Fruit fly (Drosophila melanogaster) whole organism, embryonic: ENCODE measurements around the gene mas.

ENCODE experiments used
- Adf1 ChIP-seq: fragments of 200-800 bp; sonication (Bioruptor generic); IDR thresholded peaks from 2 replicates; pipeline ENCODE4 v1.3.6; 2022; ENCODE audit warnings: missing biosample characterization, missing genetic modification characterization
- BEAF-32 ChIP-seq: fragments of 200-800 bp; sonication (Bioruptor generic); optimal IDR thresholded peaks from 3 replicates; lab custom pipeline; 2017; ENCODE audit warnings: missing biosample characterization, missing genetic modification characterization, mild to moderate bottlenecking, moderate library complexity, missing genetic modification reagents
- CG10431 ChIP-seq: fragments of 200-800 bp; sonication (Bioruptor generic); optimal IDR thresholded peaks from 3 replicates; lab custom pipeline; 2018; ENCODE audit warnings: missing biosample characterization, mild to moderate bottlenecking, missing genetic modification characterization
- CG13287 ChIP-seq: fragments of 200-800 bp; sonication (Bioruptor generic); IDR thresholded peaks from 2 replicates; pipeline ENCODE4 v1.3.6; 2022; ENCODE audit warnings: missing biosample characterization, missing genetic modification characterization; ENCODE audit not compliant: partially characterized antibody
- CG14710 ChIP-seq: fragments of 200-800 bp; sonication (Bioruptor generic); optimal IDR thresholded peaks from 3 replicates; lab custom pipeline; 2019; ENCODE audit warnings: missing biosample characterization, mild to moderate bottlenecking, missing genetic modification characterization, moderate library complexity
- CG15269 ChIP-seq: fragments of 200-800 bp; sonication (Bioruptor generic); optimal IDR thresholded peaks from 2 replicates; lab custom pipeline; 2018; ENCODE audit warnings: missing biosample characterization, mild to moderate bottlenecking, missing genetic modification characterization, moderate library complexity
- CG16779 ChIP-seq: fragments of 200-800 bp; sonication (Bioruptor generic); IDR thresholded peaks from 2 replicates; pipeline ENCODE4 v1.3.6; 2022; ENCODE audit warnings: missing biosample characterization, missing genetic modification characterization
- CG17385 ChIP-seq: fragments of 200-800 bp; sonication (Bioruptor generic); optimal IDR thresholded peaks from 3 replicates; lab custom pipeline; 2018; ENCODE audit warnings: missing biosample characterization, mild to moderate bottlenecking, missing genetic modification characterization
- CG2116 ChIP-seq: fragments of 200-800 bp; sonication (Bioruptor generic); optimal IDR thresholded peaks from 3 replicates; lab custom pipeline; 2018; ENCODE audit warnings: missing biosample characterization, mild to moderate bottlenecking, missing genetic modification characterization
- CG2678 ChIP-seq: fragments of 200-800 bp; sonication (Bioruptor generic); optimal IDR thresholded peaks from 3 replicates; lab custom pipeline; 2019; ENCODE audit warnings: missing biosample characterization, mild to moderate bottlenecking, missing genetic modification characterization, moderate library complexity
- CG2712 ChIP-seq: fragments of 200-800 bp; optimal IDR thresholded peaks from 3 replicates; lab custom pipeline; 2019; ENCODE audit warnings: missing biosample characterization, mild to moderate bottlenecking, missing genetic modification characterization, moderate library complexity
- CG31365 ChIP-seq: fragments of 200-800 bp; sonication (Bioruptor generic); optimal IDR thresholded peaks from 2 replicates; lab custom pipeline; 2018; ENCODE audit warnings: missing biosample characterization, mild to moderate bottlenecking, missing genetic modification characterization
- CG33213 ChIP-seq: fragments of 200-800 bp; sonication (Bioruptor generic); optimal IDR thresholded peaks from 3 replicates; lab custom pipeline; 2016; ENCODE audit warnings: missing biosample characterization, missing genetic modification characterization
- CG34376 ChIP-seq: fragments of 200-800 bp; sonication (Bioruptor generic); optimal IDR thresholded peaks from 2 replicates; lab custom pipeline; 2018; ENCODE audit warnings: missing biosample characterization, mild to moderate bottlenecking, missing genetic modification characterization
- CG4617 ChIP-seq: fragments of 200-800 bp; sonication (Bioruptor generic); optimal IDR thresholded peaks from 3 replicates; lab custom pipeline; 2016; ENCODE audit warnings: missing biosample characterization, missing genetic modification characterization, borderline replicate concordance
- CG9437 ChIP-seq: fragments of 200-800 bp; sonication (Bioruptor generic); optimal IDR thresholded peaks from 2 replicates; lab custom pipeline; 2018; ENCODE audit warnings: missing biosample characterization, mild to moderate bottlenecking, missing genetic modification characterization
- CG9727 ChIP-seq: fragments of 200-800 bp; sonication (Bioruptor generic); optimal IDR thresholded peaks from 3 replicates; lab custom pipeline; 2017; ENCODE audit warnings: missing biosample characterization, mild to moderate bottlenecking, missing genetic modification characterization
- Dad ChIP-seq: fragments of 200-800 bp; sonication (Bioruptor generic); optimal IDR thresholded peaks from 3 replicates; lab custom pipeline; 2016; ENCODE audit warnings: missing biosample characterization, missing genetic modification characterization
- Deaf1 ChIP-seq: fragments of 200-800 bp; optimal IDR thresholded peaks from 3 replicates; lab custom pipeline; 2019; ENCODE audit warnings: missing biosample characterization, mild to moderate bottlenecking, missing genetic modification characterization, moderate library complexity
- Dek ChIP-seq: fragments of 200-800 bp; sonication (Bioruptor generic); optimal IDR thresholded peaks from 3 replicates; lab custom pipeline; 2019; ENCODE audit warnings: missing biosample characterization, mild to moderate bottlenecking, missing genetic modification characterization, moderate library complexity
- Dfd ChIP-seq, 2 experiments: fragments of >200 bp; optimal IDR thresholded peaks; 2 replicates each; lab custom pipeline; 2017; ENCODE audit warnings: missing biosample characterization in 2 of 2, missing genetic modification characterization in 2 of 2
- E2f2 ChIP-seq: fragments of 200-800 bp; sonication (Bioruptor generic); IDR thresholded peaks from 2 replicates; pipeline ENCODE4 v1.3.6; 2022; ENCODE audit warnings: missing biosample characterization, missing genetic modification characterization
- Ets65A ChIP-seq: fragments of 200-800 bp; sonication (Bioruptor generic); peaks from one replicate; lab custom pipeline; 2016; ENCODE audit warnings: missing biosample characterization, missing genetic modification characterization
- Fer1 ChIP-seq: fragments of 200-800 bp; sonication (Bioruptor generic); optimal IDR thresholded peaks from 2 replicates; lab custom pipeline; 2017; ENCODE audit warnings: missing biosample characterization, mild to moderate bottlenecking, missing genetic modification characterization
- HLHmδ ChIP-seq: fragments of 200-800 bp; sonication (Bioruptor generic); optimal IDR thresholded peaks from 2 replicates; lab custom pipeline; 2018; ENCODE audit warnings: missing biosample characterization, mild to moderate bottlenecking, missing genetic modification characterization, moderate library complexity
- HmgD ChIP-seq: fragments of 200-800 bp; sonication (Bioruptor generic); optimal IDR thresholded peaks from 3 replicates; lab custom pipeline; 2016; ENCODE audit warnings: missing biosample characterization, missing genetic modification characterization
- Hsf ChIP-seq: fragments of 200-800 bp; sonication (Bioruptor generic); optimal IDR thresholded peaks from 3 replicates; lab custom pipeline; 2016; ENCODE audit warnings: missing biosample characterization, missing genetic modification characterization
- MBD-R2 ChIP-seq: fragments of 200-800 bp; sonication (Bioruptor generic); IDR thresholded peaks from 2 replicates; pipeline ENCODE4 v1.3.6; 2022; ENCODE audit warnings: missing biosample characterization, missing genetic modification characterization
- NC2β ChIP-seq: fragments of 200-800 bp; sonication (Bioruptor generic); optimal IDR thresholded peaks from 2 replicates; lab custom pipeline; 2016; ENCODE audit warnings: missing biosample characterization, missing genetic modification characterization
- NfI ChIP-seq: fragments of 200-800 bp; sonication (Bioruptor generic); optimal IDR thresholded peaks from 3 replicates; lab custom pipeline; 2018; ENCODE audit warnings: missing biosample characterization, mild to moderate bottlenecking, missing genetic modification characterization, moderate library complexity
- Oli ChIP-seq: fragments of 200-800 bp; sonication (Bioruptor generic); optimal IDR thresholded peaks from 2 replicates; lab custom pipeline; 2018; ENCODE audit warnings: missing biosample characterization, mild to moderate bottlenecking, missing genetic modification characterization, moderate library complexity
- Ravus ChIP-seq: fragments of 200-800 bp; sonication (Bioruptor generic); IDR thresholded peaks from 2 replicates; pipeline ENCODE4 v1.3.6; 2022; ENCODE audit warnings: missing biosample characterization, missing genetic modification characterization
- bbx ChIP-seq: fragments of 200-800 bp; sonication (Bioruptor generic); IDR thresholded peaks from 2 replicates; pipeline ENCODE4 v1.3.6; 2022; ENCODE audit warnings: missing biosample characterization, missing genetic modification characterization; ENCODE audit not compliant: partially characterized antibody
- cad ChIP-seq: fragments of >200 bp; optimal IDR thresholded peaks from 2 replicates; lab custom pipeline; 2017; ENCODE audit warnings: missing biosample characterization, missing genetic modification characterization
- emc ChIP-seq: fragments of 200-800 bp; sonication (Bioruptor generic); optimal IDR thresholded peaks from 2 replicates; lab custom pipeline; 2016; ENCODE audit warnings: missing biosample characterization, missing genetic modification characterization
- esg ChIP-seq: fragments of 200-800 bp; sonication (Bioruptor generic); conservative IDR thresholded peaks from 2 replicates; pipeline ENCODE4 v1.3.6; 2022; ENCODE audit warnings: missing biosample characterization, missing genetic modification characterization
- fd3F ChIP-seq: fragments of 200-800 bp; sonication (Bioruptor generic); optimal IDR thresholded peaks from 2 replicates; lab custom pipeline; 2018; ENCODE audit warnings: missing biosample characterization, mild to moderate bottlenecking, missing genetic modification characterization, moderate library complexity
- hb ChIP-seq: fragments of 200-800 bp; sonication (Bioruptor generic); IDR thresholded peaks from 3 replicates; pipeline ENCODE4 v1.3.6; 2022; ENCODE audit warnings: missing biosample characterization, missing genetic modification characterization; ENCODE audit not compliant: partially characterized antibody
- ken ChIP-seq: fragments of 200-800 bp; sonication (Bioruptor generic); IDR thresholded peaks from 3 replicates; pipeline ENCODE4 v1.3.6; 2022; ENCODE audit warnings: missing biosample characterization, missing genetic modification characterization
- mam ChIP-seq: fragments of 200-800 bp; sonication (Bioruptor generic); optimal IDR thresholded peaks from 3 replicates; lab custom pipeline; 2016; ENCODE audit warnings: missing biosample characterization, missing genetic modification characterization
- mld ChIP-seq: fragments of 200-800 bp; sonication (Bioruptor generic); IDR thresholded peaks from 3 replicates; pipeline ENCODE4 v1.3.6; 2022; ENCODE audit warnings: missing biosample characterization, missing genetic modification characterization; ENCODE audit not compliant: partially characterized antibody
- nmo ChIP-seq: fragments of 200-800 bp; sonication (Bioruptor generic); optimal IDR thresholded peaks from 2 replicates; lab custom pipeline; 2018; ENCODE audit warnings: missing biosample characterization, mild to moderate bottlenecking, missing genetic modification characterization, moderate library complexity
- phol ChIP-seq: fragments of 200-800 bp; sonication (Bioruptor generic); optimal IDR thresholded peaks from 3 replicates; lab custom pipeline; 2018; ENCODE audit warnings: missing biosample characterization, mild to moderate bottlenecking, missing genetic modification characterization, moderate library complexity
- pzg ChIP-seq: fragments of 200-800 bp; sonication (Bioruptor generic); optimal IDR thresholded peaks from 3 replicates; lab custom pipeline; 2018; ENCODE audit warnings: missing biosample characterization, mild to moderate bottlenecking, missing genetic modification characterization, moderate library complexity
- ro ChIP-seq: fragments of 200-800 bp; sonication (Bioruptor generic); IDR thresholded peaks from 2 replicates; pipeline ENCODE4 v1.3.6; 2022; ENCODE audit warnings: missing biosample characterization, missing genetic modification characterization
- sd ChIP-seq: fragments of 200-800 bp; sonication (Bioruptor generic); optimal IDR thresholded peaks from 3 replicates; lab custom pipeline; 2018; ENCODE audit warnings: missing biosample characterization, mild to moderate bottlenecking, missing genetic modification characterization, moderate library complexity
- sim ChIP-seq: fragments of 200-800 bp; sonication (Bioruptor generic); IDR thresholded peaks from 2 replicates; pipeline ENCODE4 v1.3.6; 2022; ENCODE audit warnings: missing biosample characterization, missing genetic modification characterization
- slbo ChIP-seq: fragments of 200-800 bp; sonication (Bioruptor generic); IDR thresholded peaks from 2 replicates; pipeline ENCODE4 v1.3.6; 2022; ENCODE audit warnings: missing biosample characterization, missing genetic modification characterization
- ssp ChIP-seq: fragments of 200-800 bp; sonication (Bioruptor generic); IDR thresholded peaks from 2 replicates; pipeline ENCODE4 v1.3.6; 2022; ENCODE audit warnings: missing biosample characterization, missing genetic modification characterization
- stc ChIP-seq: fragments of 200-800 bp; sonication (Bioruptor generic); IDR thresholded peaks from 2 replicates; pipeline ENCODE4 v1.3.6; 2022; ENCODE audit warnings: missing biosample characterization, missing genetic modification characterization
- stwl ChIP-seq: fragments of 200-800 bp; sonication (Bioruptor generic); optimal IDR thresholded peaks from 3 replicates; lab custom pipeline; 2018; ENCODE audit warnings: missing biosample characterization, mild to moderate bottlenecking, missing genetic modification characterization, moderate library complexity

mas gene

dm6 chr3L:4186659-4187058 lies 19.4 kb upstream of the mas start, which contains the start of gene VhaM9.7-c (continued):
- TF ChIP-seq Deaf1 (tag; lab: Kevin White, UChicago): no peak
- peak; percentile 11 for TF ChIP-seq cad (GFP tag; lab: Kevin White, UChicago)
- peak; percentile 14 for TF ChIP-seq nmo (GFP tag; lab: Kevin White, UChicago)
- TF ChIP-seq ssp: peak; percentile 17; the same call in 1 of the 2 replicates
- peak; percentile 13 for TF ChIP-seq CG9437 (GFP tag; lab: Kevin White, UChicago)
- peak; percentile 46 for TF ChIP-seq CG14710 (tag; lab: Kevin White, UChicago)
- peak; percentile 22 for TF ChIP-seq Hsf (GFP tag; lab: Kevin White, UChicago)
- peak; percentile 96 for TF ChIP-seq stwl (tag; lab: Kevin White, UChicago)
- peak; percentile 53; the same call in 1 of the 2 replicates for TF ChIP-seq slbo (GFP tag; lab: Robert Waterston, UW)
- peak; percentile 39 for TF ChIP-seq phol (tag; lab: Kevin White, UChicago)
- no peak for TF ChIP-seq Dfd (GFP tag; optimal IDR thresholded peaks at IDR 0.05; lab: Kevin White, UChicago)
- TF ChIP-seq Oli: no peak
- TF ChIP-seq CG10431: no peak
- TF ChIP-seq Ravus (GFP tag; lab: Robert Waterston, UW): no peak
- no peak for TF ChIP-seq ro (GFP tag; lab: Robert Waterston, UW)
- TF ChIP-seq sd (tag; lab: Kevin White, UChicago): peak; percentile 42
- peak; percentile 81 for TF ChIP-seq CG4617 (GFP tag; lab: Kevin White, UChicago)
- TF ChIP-seq esg: no peak
- TF ChIP-seq emc: peak; percentile 51
- no peak for TF ChIP-seq ken (GFP tag; lab: Robert Waterston, UW)
- peak; percentile 25 for TF ChIP-seq NC2β (GFP tag; lab: Kevin White, UChicago)
- no peak for TF ChIP-seq CG9727 (GFP tag; lab: Kevin White, UChicago)
- TF ChIP-seq CG16779 (GFP tag; lab: Robert Waterston, UW): no peak
- no peak for TF ChIP-seq CG15269
- TF ChIP-seq CG2116: no peak
- no peak for TF ChIP-seq CG31365 (tag; lab: Kevin White, UChicago)
- no peak for TF ChIP-seq CG2712 (tag; lab: Kevin White, UChicago)
- peak; percentile 55 for TF ChIP-seq CG13287
- TF ChIP-seq CG34376 (GFP tag; lab: Kevin White, UChicago): no peak
- peak; percentile 56 for TF ChIP-seq CG17385
- TF ChIP-seq hb: no peak
- peak; percentile 61 for TF ChIP-seq NfI
- peak; percentile 11 for TF ChIP-seq Fer1
- peak; percentile 43 for TF ChIP-seq mam (GFP tag; lab: Kevin White, UChicago)
- TF ChIP-seq Adf1 (GFP tag; lab: Robert Waterston, UW): no peak
- TF ChIP-seq Ets65A: peak; percentile 94
- TF ChIP-seq E2f2 (GFP tag; lab: Robert Waterston, UW): peak; percentile 87
- peak; percentile 32 for TF ChIP-seq Dad (GFP tag; lab: Kevin White, UChicago)
- TF ChIP-seq mld: no peak
- no peak for TF ChIP-seq HLHmδ (GFP tag; lab: Kevin White, UChicago)
- no peak for TF ChIP-seq fd3F (GFP tag; lab: Kevin White, UChicago)
- peak; percentile 69 for TF ChIP-seq pzg (GFP tag; lab: Kevin White, UChicago)
- TF ChIP-seq CG2678 (tag; lab: Kevin White, UChicago): no peak
- TF ChIP-seq stc (GFP tag; lab: Robert Waterston, UW): no peak
- TF ChIP-seq MBD-R2 (GFP tag; lab: Robert Waterston, UW): peak; percentile 91
- 0 out of 2 replicates have a peak, but pooled peaks have one; percentile 17 for TF ChIP-seq bbx
- TF ChIP-seq HmgD (GFP tag; lab: Kevin White, UChicago): peak; percentile 20
- peak; percentile 20 for TF ChIP-seq BEAF-32
- no peak for TF ChIP-seq sim (GFP tag; lab: Robert Waterston, UW)
- TF ChIP-seq Dek (tag; lab: Kevin White, UChicago): peak; percentile 0
- peak; percentile 47 for TF ChIP-seq CG33213
